Worm (Caenorhabditis elegans): ENCODE data around the gene moa-2.

The moa-2 gene

ce11 chrII:7705152-7705551, 6.3 kb upstream of the moa-2 start, which contains the start of gene B0495.7:
Gene B0495.7, minus strand, starts transcription at chrII:7705233.
- peak; percentile 73 for TF ChIP-seq nhr-80 (tag; optimal IDR thresholded peaks at IDR 0.05)
- TF ChIP-seq B0035.1 (tag; optimal IDR thresholded peaks at IDR 0.05), result no peak
- TF ChIP-seq nfya-2 (GFP tag; IDR thresholded peaks at IDR 0.05), result no peak
- TF ChIP-seq madf-6 (GFP tag; IDR thresholded peaks at IDR 0.05), result no peak
- TF ChIP-seq F22D6.2 (tag; optimal IDR thresholded peaks at IDR 0.05), result no peak
- no peak for TF ChIP-seq mes-4 (tag; optimal IDR thresholded peaks at IDR 0.05)
- no peak for TF ChIP-seq ztf-3 (GFP tag; optimal IDR thresholded peaks at IDR 0.05)
- TF ChIP-seq cebp-1 (GFP tag; IDR thresholded peaks at IDR 0.05), result no peak
- peak; percentile 46 for TF ChIP-seq cebp-1 (tag; optimal IDR thresholded peaks at IDR 0.05)
- no peak for TF ChIP-seq hmg-20 (GFP tag; IDR thresholded peaks at IDR 0.05)
- TF ChIP-seq C17E4.6 (GFP tag; IDR thresholded peaks at IDR 0.05), result no peak

ce11 chrII:7704387-7704786, 5.6 kb upstream of the moa-2 start:
- TF ChIP-seq T26A5.8 (tag; optimal IDR thresholded peaks at IDR 0.05), result no peak

DNA sequence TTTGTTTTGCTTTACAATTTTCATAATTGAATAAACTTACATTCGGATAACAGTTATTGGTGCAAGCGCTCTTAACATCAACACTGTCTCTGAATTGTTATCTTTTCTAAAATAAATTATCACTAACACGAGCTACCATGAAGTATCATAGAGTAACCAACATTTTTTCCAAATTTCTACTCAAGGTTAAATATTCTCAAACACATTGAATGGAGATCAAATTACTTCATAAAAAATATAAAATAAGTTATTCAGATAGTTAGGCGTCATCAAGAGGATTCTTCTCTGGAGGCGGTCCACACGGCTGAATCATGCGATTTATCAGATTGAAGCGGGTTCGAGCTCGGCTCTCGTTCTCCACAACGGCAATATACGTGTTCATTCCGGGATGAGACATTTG, 427 bp downstream of the moa-2 start, which contains the start of gene B0495.5:
TSS of gene B0495.5 (minus strand) at position 101 of the 400 bp plus-strand sequence.
- no peak for TF ChIP-seq dpff-1 (tag; optimal IDR thresholded peaks at IDR 0.05)
- no peak for TF ChIP-seq K11D2.4 (GFP tag; IDR thresholded peaks at IDR 0.05)
- no peak for TF ChIP-seq hmg-1.2 (GFP tag; IDR thresholded peaks at IDR 0.05)
- TF ChIP-seq cebp-2 (GFP tag; IDR thresholded peaks at IDR 0.05), result no peak
- TF ChIP-seq hrde-1 (tag; optimal IDR thresholded peaks at IDR 0.05; ENCODE audit: borderline replicate concordance), result no peak
- TF ChIP-seq ceh-100 (GFP tag; IDR thresholded peaks at IDR 0.05), result no peak
- TF ChIP-seq F37B4.10 (GFP tag; IDR thresholded peaks at IDR 0.05), result no peak
- TF ChIP-seq nhr-27 (tag; optimal IDR thresholded peaks at IDR 0.05), result no peak
- TF ChIP-seq chd-7 (tag; optimal IDR thresholded peaks at IDR 0.05), result no peak

DNA sequence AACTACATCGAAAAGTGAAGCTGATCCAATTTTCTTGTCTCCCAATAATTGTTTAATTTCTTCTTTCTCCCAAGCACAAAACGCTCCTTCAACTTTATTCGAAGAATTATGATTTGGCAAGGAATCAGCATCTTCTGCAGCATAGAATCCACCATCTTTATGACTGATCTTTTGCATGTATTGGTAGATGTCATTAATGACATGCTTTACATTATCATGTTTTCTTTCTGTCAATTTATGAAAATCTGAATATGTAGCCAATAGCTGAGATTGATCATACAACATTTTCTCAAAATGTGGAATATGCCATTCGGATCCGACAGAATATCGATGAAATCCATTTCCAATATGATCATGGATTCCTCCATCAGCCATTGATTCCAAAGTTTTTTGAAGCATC, 1.7 kb downstream of the moa-2 start:
- TF ChIP-seq C06A6.2 (GFP tag; conservative IDR thresholded peaks at IDR 0.05) (no peak), F55B11.4 (tag; optimal IDR thresholded peaks at IDR 0.05; ENCODE audit: borderline replicate concordance, insufficient read depth) (no peak), lsy-27 (tag; optimal IDR thresholded peaks at IDR 0.05; ENCODE audit: borderline replicate concordance, insufficient read depth) (no peak)

- TF ChIP-seq F23B12.7 (tag; optimal IDR thresholded peaks at IDR 0.05; ENCODE audit: insufficient read depth), result no peak
- no peak for TF ChIP-seq hsf-1 (GFP tag; IDR thresholded peaks at IDR 0.05)
- no peak; the same call in 1 of the 2 replicates for TF ChIP-seq dox-1 (GFP tag; IDR thresholded peaks at IDR 0.05)
- peak; percentile 55 for TF ChIP-seq ets-4 (GFP tag; optimal IDR thresholded peaks at IDR 0.05)
- TF ChIP-seq let-607 (tag; optimal IDR thresholded peaks at IDR 0.05), result peak; percentile 84 to 85
- TF ChIP-seq F37B4.10 (GFP tag; IDR thresholded peaks at IDR 0.05), result no peak
- TF ChIP-seq B0035.1 (tag; optimal IDR thresholded peaks at IDR 0.05), result no peak
- TF ChIP-seq nhr-27 (tag; optimal IDR thresholded peaks at IDR 0.05), result no peak
- TF ChIP-seq nhr-80 (tag; optimal IDR thresholded peaks at IDR 0.05), result peak; percentile 97
Measured at ce11 chrII:7695636-7696035, 3.2 kb downstream of the moa-2 start.

DNA sequence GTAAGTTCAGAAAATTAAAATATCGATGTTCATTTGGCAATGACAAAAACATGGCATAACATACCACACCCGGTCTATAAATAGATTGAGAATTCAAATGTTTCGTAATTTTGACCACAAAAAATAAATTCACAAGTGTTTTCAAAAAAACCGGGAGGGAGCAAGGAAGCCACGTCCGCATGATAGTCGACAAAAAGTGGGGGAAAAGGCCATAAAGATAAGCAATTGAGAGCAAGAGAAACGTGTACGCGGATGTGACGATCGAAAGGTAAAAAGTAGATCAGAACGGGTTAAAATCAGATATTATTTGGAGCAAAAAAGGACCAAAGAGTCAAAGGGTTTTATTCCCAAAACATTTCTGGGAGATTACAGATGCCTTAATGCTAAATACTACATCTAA, 4.1 kb downstream of the moa-2 start:
- TF ChIP-seq chd-7 (tag; optimal IDR thresholded peaks at IDR 0.05), result no peak
- peak; percentile 62 for TF ChIP-seq nhr-80 (tag; optimal IDR thresholded peaks at IDR 0.05)
